Fruit fly (Drosophila melanogaster): ENCODE data around the gene Lamtor4.

DNA sequence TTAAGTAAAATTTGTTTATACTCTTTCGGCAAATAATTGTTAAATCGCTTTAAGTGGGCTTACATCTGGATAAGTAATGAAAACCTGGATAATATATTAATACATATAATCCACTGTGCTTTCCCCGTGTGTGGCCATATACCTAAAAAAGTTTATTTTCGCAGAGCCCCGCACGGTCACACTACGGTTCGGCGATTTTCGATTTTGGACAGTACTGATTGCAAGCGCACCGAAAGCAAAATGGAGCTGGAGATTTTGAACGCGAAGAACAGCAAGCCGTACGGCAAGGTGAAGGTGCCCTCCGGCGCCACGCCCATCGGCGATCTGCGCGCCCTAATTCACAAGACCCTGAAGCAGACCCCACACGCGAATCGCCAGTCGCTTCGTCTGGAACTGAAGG lies 6.6 kb downstream of the Lamtor4 start, which contains the start of gene Sc2:
- no peak for TF ChIP-seq CG8478 (optimal IDR thresholded peaks at IDR 0.05)
- no peak for TF ChIP-seq CTCF (optimal IDR thresholded peaks at IDR 0.05)

Data from S2 (cell line).